Worm (Caenorhabditis elegans) whole organism, dauer: ENCODE results near the gene F12A10.8.
"Not testable (repeated sequence)": the region's sequence is repeated elsewhere in the genome, so short reads cannot be mapped to it uniquely, and the experiment has no call there.

Experiments used
- unc-62 ChIP-seq: sonication (generic microtip); optimal IDR thresholded peaks from 2 replicates; lab custom pipeline; 2017; ENCODE audit warnings: missing biosample characterization, missing genetic modification reagents, missing genetic modification characterization

Gene F12A10.8

DNA sequence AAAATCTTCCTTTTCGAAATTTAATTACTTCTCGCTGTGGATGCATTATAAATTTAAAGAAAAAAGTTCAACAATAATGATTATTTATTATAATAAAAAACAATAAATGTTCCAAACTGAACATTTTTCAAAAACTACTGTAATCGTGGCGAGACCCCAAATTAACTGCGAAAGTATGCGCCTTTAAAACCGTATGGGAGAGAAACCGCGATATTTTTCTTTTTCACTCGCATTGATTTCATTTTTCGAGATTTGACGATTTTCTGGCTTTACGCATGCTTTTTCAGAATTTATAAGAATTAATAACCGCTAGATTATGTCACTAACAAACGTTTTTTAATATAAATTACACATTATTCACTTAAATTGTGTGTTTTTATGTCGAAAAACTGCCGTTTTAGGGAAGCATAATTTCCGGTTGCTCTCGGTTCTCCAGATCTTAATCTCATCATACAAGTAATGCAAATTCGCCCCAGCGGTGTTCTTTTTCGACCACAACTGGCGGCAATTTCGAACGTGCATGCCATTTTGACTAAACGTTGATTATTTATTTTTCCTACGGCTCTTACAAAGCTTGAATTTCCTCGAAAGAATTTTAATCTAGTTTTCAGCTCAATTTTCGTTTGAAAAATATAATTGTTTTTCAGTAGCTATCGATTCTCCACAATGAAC is at the start of gene F12A10.8:
F12A10.8 (minus strand) TSS at position 79 of the 672 bp plus-strand sequence.
- no peak for TF ChIP-seq unc-62 (GFP tag; lab: Kevin White, UChicago)

DNA sequence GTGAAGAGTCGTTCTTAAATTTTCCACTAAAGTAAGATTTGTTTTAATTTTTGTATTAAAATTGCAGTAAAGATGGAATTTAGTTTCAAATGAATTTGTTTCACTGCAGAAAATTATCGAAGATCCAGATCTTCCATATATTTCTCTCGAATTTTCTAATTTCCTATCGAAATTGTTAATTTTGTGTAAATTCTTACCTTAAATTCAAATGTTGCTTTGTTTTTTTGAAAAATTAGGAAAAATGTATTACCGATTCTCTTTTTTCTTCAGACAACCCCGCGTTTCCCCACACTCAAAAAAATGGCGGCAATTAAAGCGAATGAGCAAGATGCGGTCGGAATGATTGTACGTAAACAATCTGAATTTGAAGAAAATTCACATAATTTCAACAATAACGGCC is 48.9 kb upstream of the F12A10.8 start, which contains the start of gene C17C3.6:
C17C3.6 (plus strand) TSS at position 301 of the 400 bp plus-strand sequence.
- TF ChIP-seq unc-62 (GFP tag; lab: Kevin White, UChicago), result no peak

DNA sequence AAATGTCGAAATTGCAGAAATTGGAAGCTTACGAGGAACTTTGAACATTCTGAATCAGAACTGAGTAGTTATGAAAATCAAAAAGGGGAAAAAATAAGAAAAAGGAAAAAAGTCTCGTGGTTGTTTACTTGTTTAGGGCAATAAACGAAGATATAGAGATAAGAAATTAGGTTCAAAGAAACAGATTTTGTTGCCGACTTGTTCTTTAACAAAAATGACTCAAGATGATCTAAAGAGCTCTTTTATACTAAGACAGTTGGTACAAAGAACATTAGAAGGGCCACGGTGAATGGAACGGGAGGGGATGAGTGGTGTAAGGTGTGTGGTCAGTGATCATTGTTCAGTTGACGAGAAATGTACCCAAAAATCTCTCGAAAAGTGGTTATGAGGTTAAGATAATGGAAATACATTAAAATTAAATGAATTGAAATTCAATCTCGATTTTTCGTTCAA is 46.6 kb upstream of the F12A10.8 start, which contains the start of gene acdh-2:
acdh-2 (minus strand) TSS at position 51 of the 453 bp plus-strand sequence.
- TF ChIP-seq unc-62 (GFP tag; lab: Kevin White, UChicago), result no peak

DNA sequence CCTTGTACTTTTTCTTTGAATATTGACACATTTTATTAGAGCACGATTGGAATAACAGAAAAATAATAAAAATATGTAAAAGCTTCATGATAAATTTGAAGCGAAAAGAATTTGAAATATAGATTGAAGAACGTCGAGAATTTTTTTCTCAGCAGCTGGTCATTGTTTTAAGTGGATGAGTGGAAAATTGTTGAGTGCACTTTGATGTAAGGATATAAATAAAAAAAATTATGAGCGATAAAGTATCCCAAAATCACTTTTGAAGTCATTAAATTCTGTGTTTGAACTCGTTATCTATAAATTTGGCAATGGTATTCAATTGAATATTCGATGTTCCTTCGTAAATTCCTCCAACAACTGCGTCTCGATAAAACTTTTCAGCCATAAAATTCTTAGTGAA is 43.9 kb upstream of the F12A10.8 start, which contains the start of gene ins-13:
ins-13 (minus strand) TSS at position 101 of the 400 bp plus-strand sequence.
- no peak for TF ChIP-seq unc-62 (GFP tag; lab: Kevin White, UChicago)

DNA sequence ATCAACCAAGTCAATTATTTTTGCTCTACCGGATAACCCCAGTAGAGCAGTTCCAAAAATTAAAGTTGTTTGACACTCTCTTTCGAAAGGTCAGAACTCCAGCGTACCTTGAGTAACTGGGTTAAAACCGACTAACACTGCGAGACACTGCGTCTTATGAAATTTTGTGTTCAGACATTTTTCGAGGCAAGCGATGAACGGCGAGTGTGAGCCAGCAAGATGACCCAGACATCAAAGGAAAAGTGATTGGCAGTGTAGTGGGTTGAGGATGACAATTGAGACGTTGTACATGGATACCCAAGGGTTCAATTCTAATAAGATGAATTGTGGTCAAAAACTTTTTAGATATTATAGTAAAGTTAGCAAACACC is 43.3 kb upstream of the F12A10.8 start:
- TF ChIP-seq unc-62 (GFP tag; lab: Kevin White, UChicago), result no peak

DNA sequence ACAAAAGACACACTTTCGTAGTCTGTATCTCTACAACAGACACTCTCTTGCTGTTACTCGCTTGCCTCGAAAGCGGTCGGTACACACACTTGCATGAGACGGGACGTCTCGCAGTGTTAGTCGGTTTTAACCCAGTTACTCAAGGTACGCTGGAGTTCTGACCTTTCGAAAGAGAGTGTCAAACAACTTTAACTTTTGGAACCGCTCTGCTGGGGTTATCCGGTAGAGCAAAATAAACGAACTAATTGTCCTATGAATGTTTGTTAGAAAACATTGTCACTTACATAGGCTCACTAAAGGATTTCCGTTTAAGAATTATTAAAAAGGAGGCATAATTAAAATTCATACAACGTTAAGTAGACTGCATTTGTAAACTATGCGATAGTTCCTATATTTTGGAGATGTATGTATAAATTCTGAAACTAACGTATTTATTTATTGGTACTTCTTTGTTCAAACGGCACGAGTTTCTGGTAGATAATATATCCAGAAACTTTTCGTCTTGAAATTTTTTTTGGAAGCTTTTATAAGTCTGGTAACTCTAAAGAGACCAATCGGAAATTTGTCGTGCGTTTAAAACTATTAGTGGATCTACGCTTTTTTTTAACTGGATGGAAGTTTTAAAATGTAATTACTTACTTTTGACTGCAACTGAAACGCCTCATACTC is 42.7 kb upstream of the F12A10.8 start:
- peak; percentile 12 for TF ChIP-seq unc-62 (GFP tag; lab: Kevin White, UChicago)

DNA sequence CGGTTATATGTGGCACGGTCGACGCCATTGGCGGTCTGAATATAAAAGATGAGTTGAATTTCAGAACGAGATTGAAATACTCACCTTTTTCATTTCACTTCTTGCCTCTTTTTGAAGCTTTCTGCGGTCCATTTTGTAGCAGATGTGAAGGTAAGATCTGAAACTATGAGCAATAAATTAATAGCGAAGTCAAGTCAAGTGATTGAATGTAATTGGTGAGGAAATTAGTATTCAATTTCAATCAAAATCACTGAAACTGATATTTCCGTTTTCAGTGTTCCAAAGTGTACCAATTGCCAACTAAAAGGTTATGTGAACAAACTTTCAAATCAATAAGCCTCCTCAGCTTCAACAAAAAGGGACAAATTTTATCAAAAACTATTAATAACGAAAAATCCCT is 40.8 kb upstream of the F12A10.8 start, which contains the start of gene C17C3.24:
C17C3.24 (minus strand) TSS at position 101 of the 400 bp plus-strand sequence.
- no peak for TF ChIP-seq unc-62 (GFP tag; lab: Kevin White, UChicago)

DNA sequence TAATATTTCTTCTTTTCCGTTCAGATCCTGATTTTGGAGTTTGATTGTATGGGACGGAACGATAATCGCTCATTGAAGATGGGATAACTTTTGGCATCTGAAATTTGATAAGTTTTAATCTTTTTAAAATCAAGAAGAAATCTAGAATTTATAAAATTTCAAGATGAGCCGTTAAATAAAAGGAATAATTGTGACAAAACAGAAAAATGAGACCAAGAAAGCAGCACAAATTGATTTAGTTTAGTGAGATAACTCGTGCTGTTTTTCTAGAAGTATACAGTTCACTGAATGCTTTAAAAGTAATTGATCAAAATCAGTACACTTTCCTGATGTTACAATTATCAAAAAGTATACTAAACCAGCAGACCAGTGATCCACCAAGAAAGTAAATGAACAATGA is 39.2 kb upstream of the F12A10.8 start, which contains the start of gene hlh-27:
hlh-27 (minus strand) TSS at position 101 of the 400 bp plus-strand sequence.
- TF ChIP-seq unc-62 (GFP tag; lab: Kevin White, UChicago), result not testable (repeated sequence)

DNA sequence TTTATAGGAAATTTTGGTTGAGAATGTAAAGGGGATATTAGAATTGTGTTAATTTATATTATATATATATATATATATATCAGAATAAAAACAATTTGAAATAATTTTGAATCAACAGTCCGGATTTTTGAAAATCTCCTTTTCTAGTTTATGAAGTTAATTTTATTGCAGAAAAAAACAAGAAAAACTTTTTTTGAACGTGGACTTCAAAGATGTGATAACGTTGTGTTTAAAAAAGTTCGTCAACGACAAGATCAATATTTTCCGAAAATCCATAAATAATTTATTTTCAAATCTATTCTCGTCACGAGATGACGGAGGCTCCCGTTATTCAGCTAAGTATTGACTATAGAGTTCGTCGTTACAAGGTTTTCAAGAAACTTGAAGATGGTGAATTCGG is 36.7 kb upstream of the F12A10.8 start, which contains the start of gene C17C3.11:
C17C3.11 (plus strand) TSS at position 301 of the 400 bp plus-strand sequence.
- no peak for TF ChIP-seq unc-62 (GFP tag; lab: Kevin White, UChicago)

DNA sequence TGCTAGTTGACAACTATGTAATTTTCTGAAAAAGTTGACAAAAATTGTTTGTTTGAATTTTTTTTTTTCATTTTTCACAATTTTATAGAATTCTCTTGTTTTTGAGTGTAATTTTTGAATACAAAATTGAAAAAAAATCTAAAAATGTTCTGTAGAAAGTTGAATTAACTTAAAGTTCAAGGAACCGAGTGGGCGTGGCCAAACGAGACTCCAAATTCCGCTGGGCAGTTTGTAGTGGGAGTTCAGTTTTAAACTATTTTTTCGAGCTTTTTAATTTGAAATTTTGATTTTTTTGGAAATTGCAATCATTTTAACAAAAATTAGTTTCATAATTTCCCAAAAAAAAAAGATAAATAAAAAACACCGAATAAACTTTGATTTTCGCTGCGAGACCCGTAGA is 36.2 kb upstream of the F12A10.8 start:
- TF ChIP-seq unc-62 (GFP tag; lab: Kevin White, UChicago), result no peak

DNA sequence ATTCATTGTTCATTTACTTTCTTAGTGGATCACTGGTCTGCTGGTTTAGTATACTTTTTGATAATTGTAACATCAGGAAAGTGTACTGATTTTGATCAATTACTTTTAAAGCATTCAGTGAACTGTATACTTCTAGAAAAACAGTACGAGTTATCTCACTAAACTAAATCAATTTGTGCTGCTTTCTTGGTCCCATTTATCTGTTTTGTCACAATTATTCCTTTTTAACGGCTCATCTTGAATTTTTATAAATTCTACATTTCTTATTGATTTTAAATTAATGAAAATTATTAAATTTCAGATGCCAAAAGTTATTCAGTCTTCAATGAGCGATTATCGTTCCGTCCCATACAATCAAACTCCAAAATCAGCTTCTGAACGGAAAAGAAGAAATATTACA is 34.1 kb upstream of the F12A10.8 start, which contains the start of gene hlh-25:
hlh-25 (plus strand) TSS at position 301 of the 400 bp plus-strand sequence.
- not testable (repeated sequence) for TF ChIP-seq unc-62 (GFP tag; lab: Kevin White, UChicago)

DNA sequence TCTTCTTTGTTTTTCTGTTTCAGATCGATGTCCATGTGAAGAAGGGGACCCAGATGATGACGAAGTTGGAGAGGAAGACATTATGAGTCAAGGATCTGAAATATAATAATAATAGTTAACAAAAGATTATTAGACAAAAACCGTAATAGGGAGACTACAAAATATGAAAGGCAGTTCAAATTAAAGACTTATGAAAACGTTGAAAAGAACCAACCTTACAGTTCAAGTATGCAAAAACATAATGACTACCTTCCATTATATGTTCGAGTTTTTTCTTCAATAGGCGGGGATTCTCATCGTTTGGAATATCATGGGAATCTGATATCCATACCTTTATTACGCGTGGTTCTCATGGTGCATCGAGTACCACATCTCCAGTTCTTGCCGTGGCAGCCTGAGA is 32.8 kb upstream of the F12A10.8 start, which contains the start of gene hlh-26:
hlh-26 (minus strand) TSS at position 101 of the 400 bp plus-strand sequence.
- TF ChIP-seq unc-62 (GFP tag; lab: Kevin White, UChicago), result no peak

DNA sequence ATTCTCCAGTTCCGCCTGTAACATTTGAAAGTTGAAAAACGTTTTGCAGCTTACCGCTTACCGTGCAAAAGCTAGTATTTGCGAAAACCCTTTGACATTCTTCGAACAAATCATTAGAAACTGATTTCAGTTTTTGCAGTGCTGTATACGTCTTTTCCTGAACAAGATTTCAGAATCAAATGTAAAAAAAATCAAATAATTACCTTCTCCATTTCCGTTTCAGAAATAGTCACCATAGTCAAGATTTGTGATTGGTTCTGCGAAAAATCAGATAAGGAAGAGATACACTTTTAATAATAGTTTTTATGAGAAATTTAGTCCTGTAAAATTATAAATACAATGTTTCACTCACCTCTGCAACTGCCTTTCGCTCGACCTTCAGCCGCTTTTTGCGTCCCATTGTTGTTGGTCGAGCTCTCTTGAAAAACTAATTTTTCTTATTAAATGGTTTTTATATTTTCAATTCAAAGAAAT is 31.0 kb upstream of the F12A10.8 start, which contains the start of gene C17C3.9:
C17C3.9 (minus strand) TSS at position 424 of the 474 bp plus-strand sequence.
- no peak for TF ChIP-seq unc-62 (GFP tag; lab: Kevin White, UChicago)

DNA sequence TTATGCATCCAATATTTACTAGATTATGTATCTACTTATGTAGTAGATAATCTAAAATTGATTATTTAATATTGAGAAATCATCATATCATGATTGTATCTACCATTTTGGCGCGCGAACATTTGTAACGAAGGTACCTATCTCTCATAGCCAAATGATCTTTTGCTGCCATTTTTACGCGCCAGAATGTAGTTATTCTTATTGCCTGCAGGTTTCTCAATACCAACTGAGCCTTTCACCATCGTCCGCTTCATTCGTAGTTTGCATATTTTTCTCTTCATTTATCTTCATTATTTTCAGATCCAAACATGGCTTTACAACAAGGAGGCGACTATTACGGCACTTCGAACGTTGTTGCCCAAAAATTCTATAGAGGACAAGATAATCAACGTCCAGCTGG is 27.0 kb upstream of the F12A10.8 start, which contains the start of gene ZK177.1:
ZK177.1 (plus strand) TSS at position 301 of the 400 bp plus-strand sequence.
- no peak for TF ChIP-seq unc-62 (GFP tag; lab: Kevin White, UChicago)

DNA sequence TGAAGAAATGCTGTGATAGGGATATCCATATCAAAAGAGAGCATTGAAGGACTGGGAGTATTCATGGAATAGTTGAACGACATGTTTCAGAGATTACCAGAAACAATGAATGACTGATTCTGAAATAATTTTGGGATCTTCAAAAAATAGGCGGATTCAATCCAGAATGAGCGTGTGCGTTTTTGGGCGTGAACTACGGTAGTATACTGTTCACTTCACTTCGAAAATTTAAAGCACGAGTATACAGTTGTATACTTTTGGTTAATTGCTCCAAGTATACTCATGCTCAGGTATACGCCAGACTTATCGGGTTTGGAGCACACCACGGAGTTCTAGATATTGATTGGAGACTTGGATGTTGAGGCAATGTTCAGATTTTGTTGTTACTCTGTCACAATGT is 24.4 kb upstream of the F12A10.8 start, which contains the start of gene tbx-35:
tbx-35 (minus strand) TSS at position 101 of the 400 bp plus-strand sequence.
- TF ChIP-seq unc-62 (GFP tag; lab: Kevin White, UChicago), result no peak
